Fruit fly (Drosophila melanogaster) whole organism, adult: Measurements from ENCODE around the gene Rnmt.

Experiments
- CG11617 ChIP-seq: fragments of 200-800 bp; sonication (Bioruptor generic); optimal IDR thresholded peaks from 2 replicates; lab custom pipeline; 2017; ENCODE audit warnings: mild to moderate bottlenecking, missing biosample characterization, missing genetic modification reagents, missing genetic modification characterization
- CG12768 ChIP-seq: fragments of 200-800 bp; sonication (Bioruptor generic); optimal IDR thresholded peaks from 2 replicates; lab custom pipeline; 2017; ENCODE audit warnings: missing biosample characterization, missing genetic modification characterization, mild to moderate bottlenecking, moderate library complexity, missing genetic modification reagents
- CG14711 ChIP-seq: fragments of 200-800 bp; sonication (Bioruptor generic); optimal IDR thresholded peaks from 2 replicates; lab custom pipeline; 2018; ENCODE audit warnings: missing biosample characterization, mild to moderate bottlenecking, missing genetic modification characterization, moderate library complexity
- CG1620 ChIP-seq: fragments of 200-800 bp; sonication (Bioruptor generic); optimal IDR thresholded peaks from 2 replicates; lab custom pipeline; 2016; ENCODE audit warnings: missing biosample characterization, missing genetic modification characterization
- CG33017 ChIP-seq: fragments of 200-800 bp; sonication (Bioruptor generic); optimal IDR thresholded peaks from 2 replicates; lab custom pipeline; 2018; ENCODE audit warnings: missing biosample characterization, mild to moderate bottlenecking, missing genetic modification characterization, moderate library complexity
- CG5204 ChIP-seq: fragments of 200-800 bp; sonication (Bioruptor generic); optimal IDR thresholded peaks from 2 replicates; lab custom pipeline; 2016; ENCODE audit warnings: missing biosample characterization, missing genetic modification characterization
- CG7045 ChIP-seq: fragments of 200-800 bp; sonication (Bioruptor generic); optimal IDR thresholded peaks from 2 replicates; lab custom pipeline; 2017; ENCODE audit warnings: missing biosample characterization, mild to moderate bottlenecking, missing genetic modification characterization
- CG7101 ChIP-seq: fragments of 200-800 bp; sonication (Bioruptor generic); optimal IDR thresholded peaks from 2 replicates; lab custom pipeline; 2018; ENCODE audit warnings: missing biosample characterization, mild to moderate bottlenecking, missing genetic modification characterization, moderate library complexity
- Clk ChIP-seq: fragments of 200-800 bp; sonication (Bioruptor generic); optimal IDR thresholded peaks from 2 replicates; lab custom pipeline; 2017; ENCODE audit warnings: missing biosample characterization, missing genetic modification characterization
- Crg-1 ChIP-seq: fragments of 200-800 bp; sonication (Bioruptor generic); optimal IDR thresholded peaks from 2 replicates; lab custom pipeline; 2016; ENCODE audit warnings: missing biosample characterization, missing genetic modification characterization
- Hr96 ChIP-seq: fragments of 200-800 bp; sonication (Bioruptor generic); optimal IDR thresholded peaks from 2 replicates; lab custom pipeline; 2016; ENCODE audit warnings: missing biosample characterization, missing genetic modification characterization
- Mnt ChIP-seq: fragments of 200-800 bp; sonication (Bioruptor generic); optimal IDR thresholded peaks from 2 replicates; lab custom pipeline; 2016; ENCODE audit warnings: missing biosample characterization, mild to moderate bottlenecking, missing genetic modification characterization
- bab1 ChIP-seq: fragments of 200-800 bp; sonication (Bioruptor generic); optimal IDR thresholded peaks from 3 replicates; lab custom pipeline; 2019; ENCODE audit warnings: missing biosample characterization, mild to moderate bottlenecking, missing genetic modification characterization, moderate library complexity
- cic ChIP-seq: fragments of 200-800 bp; sonication (Bioruptor generic); optimal IDR thresholded peaks from 2 replicates; lab custom pipeline; 2017; ENCODE audit warnings: missing biosample characterization, mild to moderate bottlenecking, missing genetic modification characterization, moderate library complexity
- cnc ChIP-seq, 2 experiments: fragments of >200 bp; optimal IDR thresholded peaks; 2 replicates each; lab custom pipeline; 2017
- kay ChIP-seq: fragments of 200-800 bp; sonication (Bioruptor generic); peaks from one replicate; lab custom pipeline; 2016; ENCODE audit warnings: missing biosample characterization, missing genetic modification characterization, borderline replicate concordance
- ovo ChIP-seq: fragments of 200-800 bp; sonication (Bioruptor generic); optimal IDR thresholded peaks from 2 replicates; lab custom pipeline; 2016; ENCODE audit warnings: missing biosample characterization, missing genetic modification characterization
- pad ChIP-seq: fragments of 200-800 bp; sonication (Bioruptor generic); optimal IDR thresholded peaks from 3 replicates; lab custom pipeline; 2017; ENCODE audit warnings: missing biosample characterization, missing genetic modification characterization, mild to moderate bottlenecking, moderate library complexity, missing genetic modification reagents
- tj ChIP-seq: fragments of 200-800 bp; sonication (Bioruptor generic); optimal IDR thresholded peaks from 3 replicates; lab custom pipeline; 2017; ENCODE audit warnings: missing biosample characterization, mild to moderate bottlenecking, missing genetic modification characterization, moderate library complexity
- toe ChIP-seq: fragments of 200-800 bp; sonication (Bioruptor generic); optimal IDR thresholded peaks from 2 replicates; lab custom pipeline; 2016; ENCODE audit warnings: missing biosample characterization, missing genetic modification characterization

Gene Rnmt

DNA sequence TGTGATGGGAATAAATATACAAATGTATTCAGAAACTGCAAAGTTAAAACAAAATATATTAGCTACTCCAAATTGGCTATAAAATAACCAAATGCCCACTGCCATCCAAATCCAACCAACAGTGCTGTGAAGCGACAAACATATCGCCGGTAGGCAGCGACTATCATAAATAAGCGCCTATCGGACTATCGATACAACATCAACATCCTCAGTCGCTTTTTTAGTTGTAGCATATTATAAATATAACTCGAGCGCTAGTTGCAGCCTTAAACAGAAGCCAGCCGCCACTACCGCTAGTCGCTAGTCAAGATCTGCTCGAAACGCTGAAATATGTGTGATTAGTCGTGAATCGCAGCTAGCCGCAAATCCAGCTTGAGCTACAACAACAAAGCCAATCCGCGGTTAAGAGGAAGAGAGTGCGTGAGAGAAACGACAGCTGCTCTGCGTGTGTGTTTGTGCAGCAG lies 29.6 kb downstream of the Rnmt start:
- no peak for TF ChIP-seq CG33017 (tag; lab: Kevin White, UChicago)
- peak; percentile 40 for TF ChIP-seq bab1 (GFP tag; lab: Kevin White, UChicago)
- peak; percentile 18 for TF ChIP-seq Mnt (GFP tag; lab: Kevin White, UChicago)
- no peak for TF ChIP-seq ovo (GFP tag; lab: Kevin White, UChicago)
- no peak for TF ChIP-seq cic (GFP tag; lab: Kevin White, UChicago)
- no peak for TF ChIP-seq CG7045 (GFP tag; lab: Kevin White, UChicago)
- no peak for TF ChIP-seq Clk (GFP tag; lab: Kevin White, UChicago)
- TF ChIP-seq CG11617 (GFP tag; lab: Kevin White, UChicago) = no peak
- TF ChIP-seq cnc (optimal IDR thresholded peaks at IDR 0.05; lab: Kevin White, UChicago) = no peak
- TF ChIP-seq Hr96 (GFP tag; lab: Kevin White, UChicago) = peak; percentile 61
- TF ChIP-seq Crg-1 = peak; percentile 47
- TF ChIP-seq pad (GFP tag; lab: Kevin White, UChicago) = peak; percentile 54
- TF ChIP-seq toe (GFP tag; lab: Kevin White, UChicago) = peak; percentile 41
- TF ChIP-seq CG7101 (tag; lab: Kevin White, UChicago) = peak; percentile 45
- peak; percentile 56 for TF ChIP-seq CG1620 (GFP tag; lab: Kevin White, UChicago)
- TF ChIP-seq CG12768 (GFP tag; lab: Kevin White, UChicago) = peak; percentile 15
- TF ChIP-seq CG5204 (GFP tag; lab: Kevin White, UChicago) = peak; percentile 12
- no peak for TF ChIP-seq tj (GFP tag; lab: Kevin White, UChicago)
- TF ChIP-seq CG14711 (tag; lab: Kevin White, UChicago) = peak; percentile 36

DNA sequence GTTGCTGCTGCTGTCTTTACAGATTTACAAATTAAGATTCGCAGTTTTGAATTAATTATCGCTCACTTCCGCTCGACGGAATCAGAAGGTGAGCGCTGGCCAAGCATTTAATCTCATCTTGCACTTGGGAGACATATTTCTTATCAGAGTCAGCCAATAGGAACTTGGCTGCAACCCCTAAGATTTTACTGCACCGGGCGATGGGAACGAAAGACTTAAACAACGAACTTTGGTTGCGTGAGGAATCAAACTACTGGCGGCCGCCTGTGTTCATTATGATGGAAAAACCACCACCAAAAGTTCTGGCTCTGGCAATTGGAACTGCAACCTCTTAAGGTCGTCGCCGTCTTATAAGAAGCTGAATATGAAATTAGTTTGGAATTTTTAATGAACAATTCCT lies 34.0 kb downstream of the Rnmt start:
- TF ChIP-seq CG11617 (GFP tag; lab: Kevin White, UChicago) = no peak
- no peak for TF ChIP-seq Clk (GFP tag; lab: Kevin White, UChicago)
- TF ChIP-seq Hr96 (GFP tag; lab: Kevin White, UChicago) = no peak
- no peak for TF ChIP-seq toe (GFP tag; lab: Kevin White, UChicago)
- TF ChIP-seq CG12768 (GFP tag; lab: Kevin White, UChicago) = no peak
- TF ChIP-seq CG14711 (tag; lab: Kevin White, UChicago) = no peak
- no peak for TF ChIP-seq Mnt (GFP tag; lab: Kevin White, UChicago)
- TF ChIP-seq ovo (GFP tag; lab: Kevin White, UChicago) = no peak
- TF ChIP-seq CG7101 (tag; lab: Kevin White, UChicago) = no peak
- no peak for TF ChIP-seq CG5204 (GFP tag; lab: Kevin White, UChicago)
- TF ChIP-seq CG1620 (GFP tag; lab: Kevin White, UChicago) = no peak
- no peak for TF ChIP-seq pad (GFP tag; lab: Kevin White, UChicago)
- no peak for TF ChIP-seq tj (GFP tag; lab: Kevin White, UChicago)
- TF ChIP-seq cnc (optimal IDR thresholded peaks at IDR 0.05; lab: Kevin White, UChicago) = no peak
- no peak for TF ChIP-seq CG7045 (GFP tag; lab: Kevin White, UChicago)
- TF ChIP-seq CG33017 (tag; lab: Kevin White, UChicago) = no peak
- no peak for TF ChIP-seq Crg-1
- no peak for TF ChIP-seq kay (GFP tag; lab: Kevin White, UChicago)
- no peak for TF ChIP-seq cic (GFP tag; lab: Kevin White, UChicago)
- no peak for TF ChIP-seq bab1 (GFP tag; lab: Kevin White, UChicago)

DNA sequence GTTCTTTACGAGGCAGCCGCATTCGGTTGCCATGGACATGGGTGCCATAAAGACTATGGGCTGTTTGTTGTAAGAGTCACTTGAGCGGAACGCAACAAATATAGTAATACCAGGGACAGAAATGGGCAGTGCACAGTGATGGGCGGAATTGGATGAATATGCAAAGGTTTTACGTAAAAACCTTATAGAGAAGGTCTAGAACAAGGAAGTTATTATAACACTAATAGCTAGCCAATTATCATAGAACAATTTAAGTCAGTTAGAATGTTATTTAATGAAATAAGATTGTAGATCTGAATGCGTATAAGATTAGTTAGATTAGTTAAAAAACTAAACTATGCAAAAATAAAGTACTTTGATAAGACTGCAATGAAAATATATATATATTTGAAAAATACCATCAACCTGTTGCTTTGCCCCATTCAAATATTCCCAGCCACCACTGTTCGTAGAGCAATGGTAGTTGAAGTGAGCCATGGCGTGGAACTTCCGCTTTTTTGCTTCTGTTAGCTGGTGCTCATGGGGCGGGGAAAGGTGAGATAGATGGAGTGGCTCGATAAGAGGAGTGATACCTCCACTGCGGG lies 43.2 kb downstream of the Rnmt start:
- no peak for TF ChIP-seq pad (GFP tag; lab: Kevin White, UChicago)
- no peak for TF ChIP-seq Mnt (GFP tag; lab: Kevin White, UChicago)
- no peak for TF ChIP-seq CG1620 (GFP tag; lab: Kevin White, UChicago)
- TF ChIP-seq tj (GFP tag; lab: Kevin White, UChicago) = no peak
- TF ChIP-seq CG12768 (GFP tag; lab: Kevin White, UChicago) = no peak
- no peak for TF ChIP-seq cnc (optimal IDR thresholded peaks at IDR 0.05; lab: Kevin White, UChicago)
- no peak for TF ChIP-seq ovo (GFP tag; lab: Kevin White, UChicago)
- TF ChIP-seq CG14711 (tag; lab: Kevin White, UChicago) = no peak
- no peak for TF ChIP-seq CG33017 (tag; lab: Kevin White, UChicago)
- TF ChIP-seq toe (GFP tag; lab: Kevin White, UChicago) = no peak
- no peak for TF ChIP-seq CG7045 (GFP tag; lab: Kevin White, UChicago)
- no peak for TF ChIP-seq CG11617 (GFP tag; lab: Kevin White, UChicago)
- no peak for TF ChIP-seq CG5204 (GFP tag; lab: Kevin White, UChicago)

DNA sequence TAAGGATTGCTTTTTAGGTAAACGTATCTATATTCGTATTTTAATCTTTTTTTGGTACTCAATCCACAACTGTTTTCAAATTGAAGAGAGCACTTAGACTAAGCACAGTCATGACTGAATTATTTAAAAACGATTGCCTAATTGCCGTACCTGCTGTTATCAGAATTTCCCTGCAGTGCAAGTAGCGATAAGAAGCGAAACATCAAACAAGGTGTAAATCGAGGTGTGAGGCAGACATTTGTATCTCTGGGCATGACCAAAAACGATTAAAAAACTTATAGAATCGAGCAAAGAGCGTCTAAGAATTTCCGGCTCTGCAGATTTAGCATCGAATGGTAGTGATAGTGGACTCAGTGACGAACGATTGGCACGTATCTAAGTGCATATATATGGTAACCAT lies 45.4 kb downstream of the Rnmt start:
- TF ChIP-seq toe (GFP tag; lab: Kevin White, UChicago) (no peak), CG12768 (GFP tag; lab: Kevin White, UChicago) (no peak), CG7101 (tag; lab: Kevin White, UChicago) (no peak), pad (GFP tag; lab: Kevin White, UChicago) (no peak), Clk (GFP tag; lab: Kevin White, UChicago) (no peak), CG5204 (GFP tag; lab: Kevin White, UChicago) (no peak), Mnt (GFP tag; lab: Kevin White, UChicago) (no peak), CG1620 (GFP tag; lab: Kevin White, UChicago) (no peak), ovo (GFP tag; lab: Kevin White, UChicago) (no peak), cnc (optimal IDR thresholded peaks at IDR 0.05; lab: Kevin White, UChicago) (no peak), CG11617 (GFP tag; lab: Kevin White, UChicago) (no peak), bab1 (GFP tag; lab: Kevin White, UChicago) (no peak), CG33017 (tag; lab: Kevin White, UChicago) (no peak), CG7045 (GFP tag; lab: Kevin White, UChicago) (no peak), Crg-1 (no peak)
